Worm (Caenorhabditis elegans) whole organism, midembryonic: ENCODE results near the gene C17F4.2.

Experiments
- T22C8.4 ChIP-seq: fragments of 200-800 bp; sonication (Bioruptor generic); IDR thresholded peaks from 2 replicates; pipeline ENCODE4 v1.3.6; 2022; ENCODE audit warnings: missing genetic modification characterization, missing compliant biosample characterization
- cog-1 ChIP-seq: sonication (generic microtip); optimal IDR thresholded peaks from 2 replicates; lab custom pipeline; 2016; ENCODE audit warnings: missing genetic modification characterization, missing compliant biosample characterization
- flt-1 ChIP-seq: fragments of 200-800 bp; sonication (Bioruptor generic); IDR thresholded peaks from 2 replicates; pipeline ENCODE4 v1.3.6; 2022; ENCODE audit warnings: missing genetic modification characterization, missing compliant biosample characterization
- klf-2 ChIP-seq: fragments of 200-800 bp; sonication (Bioruptor generic); conservative IDR thresholded peaks from 2 replicates; pipeline ENCODE4 v1.3.6; 2022; ENCODE audit warnings: missing genetic modification reagents, missing genetic modification characterization, missing compliant biosample characterization
- med-1 ChIP-seq: sonication (generic microtip); optimal IDR thresholded peaks from 2 replicates; lab custom pipeline; 2017; ENCODE audit warnings: missing genetic modification characterization, mild to moderate bottlenecking, missing compliant biosample characterization, antibody characterized with exemption, missing genetic modification reagents; ENCODE audit not compliant: insufficient read depth
- ref-1 ChIP-seq: fragments of 200-800 bp; sonication (Bioruptor generic); conservative IDR thresholded peaks from 2 replicates; pipeline ENCODE4 v1.3.6; 2022; ENCODE audit warnings: missing genetic modification reagents, missing genetic modification characterization, missing compliant biosample characterization
- tab-1 ChIP-seq: fragments of 200-800 bp; sonication (Bioruptor generic); IDR thresholded peaks from 2 replicates; pipeline ENCODE4 v1.3.6; 2022; ENCODE audit warnings: missing genetic modification characterization, missing compliant biosample characterization
- ztf-23 ChIP-seq: fragments of 200-800 bp; sonication (Bioruptor generic); IDR thresholded peaks from 2 replicates; pipeline ENCODE4 v1.3.6; 2022; ENCODE audit warnings: missing genetic modification reagents, missing genetic modification characterization, missing compliant biosample characterization
- ztf-29 ChIP-seq: fragments of 200-800 bp; sonication (Bioruptor generic); IDR thresholded peaks from 2 replicates; pipeline ENCODE4 v1.3.6; 2022; ENCODE audit warnings: missing genetic modification reagents, missing genetic modification characterization, missing compliant biosample characterization

The C17F4.2 gene

DNA sequence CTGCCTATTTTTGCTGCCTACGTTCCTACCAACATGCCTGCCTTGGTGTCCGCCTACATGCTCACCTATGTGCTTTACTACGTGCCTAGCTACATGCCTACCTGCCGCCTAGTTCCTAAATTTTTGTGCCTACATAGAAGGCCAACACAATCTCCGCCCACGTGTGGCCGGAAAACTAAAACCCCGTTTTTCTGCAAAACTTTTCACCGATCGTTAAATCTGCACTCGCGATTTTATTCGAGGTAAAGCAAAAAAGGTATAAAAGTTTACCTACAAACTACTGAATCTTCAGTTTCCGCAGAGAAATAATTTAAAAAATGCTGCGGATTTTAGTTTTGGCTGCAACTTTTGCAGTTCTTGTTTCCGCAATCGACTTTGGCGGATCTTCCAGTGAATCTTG lies 938 bp downstream of the C17F4.2 start, which contains the start of gene clec-124:
Gene clec-124, plus strand, starts transcription at position 301 of the 400 bp plus-strand sequence.
- no peak for TF ChIP-seq flt-1 (GFP tag; lab: Robert Waterston, UW)
- no peak for TF ChIP-seq ref-1 (GFP tag; lab: Robert Waterston, UW)
- TF ChIP-seq T22C8.4, result no peak

ce11 chrII:3250195-3250594 lies 1.7 kb downstream of the C17F4.2 start:
- TF ChIP-seq ref-1 (GFP tag; lab: Robert Waterston, UW), result no peak
- no peak for TF ChIP-seq flt-1 (GFP tag; lab: Robert Waterston, UW)
- TF ChIP-seq T22C8.4, result no peak
- TF ChIP-seq klf-2, result no peak
- TF ChIP-seq tab-1 (GFP tag; lab: Robert Waterston, UW), result no peak
- TF ChIP-seq med-1 (GFP tag; lab: Kevin White, UChicago), result no peak
- no peak for TF ChIP-seq ztf-23 (GFP tag; lab: Robert Waterston, UW)
- TF ChIP-seq cog-1 (tag; lab: Kevin White, UChicago), result no peak
- TF ChIP-seq ztf-29 (GFP tag; lab: Robert Waterston, UW), result no peak

- TF ChIP-seq cog-1 (tag; lab: Kevin White, UChicago) (no peak), med-1 (GFP tag; lab: Kevin White, UChicago) (no peak)
Observed at ce11 chrII:3251782-3252181, 3.3 kb downstream of the C17F4.2 start.

ce11 chrII:3259254-3259653 lies 10.8 kb downstream of the C17F4.2 start, which contains the start of gene gcy-19:
gcy-19 (minus strand) TSS chrII:3259354.
- TF ChIP-seq T22C8.4 (no peak), ref-1 (GFP tag; lab: Robert Waterston, UW) (no peak), klf-2 (no peak), ztf-29 (GFP tag; lab: Robert Waterston, UW) (no peak), med-1 (GFP tag; lab: Kevin White, UChicago) (no peak), flt-1 (GFP tag; lab: Robert Waterston, UW) (no peak), ztf-23 (GFP tag; lab: Robert Waterston, UW) (no peak), tab-1 (GFP tag; lab: Robert Waterston, UW) (no peak), cog-1 (tag; lab: Kevin White, UChicago) (no peak)

- TF ChIP-seq tab-1 (GFP tag; lab: Robert Waterston, UW) (no peak), ztf-23 (GFP tag; lab: Robert Waterston, UW) (no peak), ref-1 (GFP tag; lab: Robert Waterston, UW) (no peak), ztf-29 (GFP tag; lab: Robert Waterston, UW) (no peak), med-1 (GFP tag; lab: Kevin White, UChicago) (no peak), cog-1 (tag; lab: Kevin White, UChicago) (no peak), flt-1 (GFP tag; lab: Robert Waterston, UW) (no peak), klf-2 (no peak), T22C8.4 (no peak)
Observed at ce11 chrII:3262504-3262903, 14.0 kb downstream of the C17F4.2 start, which contains the start of gene F02E11.2. F02E11.2 (plus strand) TSS chrII:3262804.

DNA sequence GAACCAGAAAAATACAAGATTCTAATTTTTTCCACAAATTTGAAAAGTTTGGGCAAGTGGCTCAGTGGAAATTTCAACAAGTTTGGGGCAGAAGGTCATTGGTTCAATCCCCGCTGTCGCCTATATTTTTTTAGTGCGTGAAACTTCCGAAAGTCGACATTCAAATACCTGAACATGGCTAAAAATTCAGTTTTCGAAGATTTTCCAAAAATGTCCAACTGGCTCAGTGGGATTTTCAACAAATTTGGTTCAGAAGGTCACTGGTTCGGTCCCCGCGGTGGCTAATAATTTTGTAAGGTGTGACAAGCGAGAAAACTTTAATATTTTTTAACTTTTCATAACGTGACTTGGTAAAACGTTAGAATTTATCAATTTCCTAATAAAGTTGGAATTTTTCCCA lies 16.2 kb downstream of the C17F4.2 start:
- TF ChIP-seq cog-1 (tag; lab: Kevin White, UChicago) (no peak), klf-2 (no peak), flt-1 (GFP tag; lab: Robert Waterston, UW) (no peak)

DNA sequence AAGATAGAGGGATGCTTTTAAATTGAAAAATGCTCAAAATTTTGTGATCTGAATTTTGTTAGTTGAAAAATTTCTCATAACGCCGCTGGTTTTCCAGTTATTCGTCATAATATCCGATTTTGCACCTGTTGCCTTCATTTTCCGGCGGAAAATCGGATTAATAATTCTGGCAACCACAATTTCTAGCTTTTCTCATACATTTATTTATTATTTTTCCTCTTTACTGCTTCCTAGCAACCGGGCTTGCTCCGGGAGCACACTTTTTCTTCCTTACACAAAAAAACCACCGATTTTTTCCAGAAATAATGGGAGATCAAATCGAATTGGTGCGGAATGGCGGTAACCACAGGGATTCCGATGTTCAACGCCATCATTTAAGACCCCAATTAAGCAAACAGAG lies 18.9 kb downstream of the C17F4.2 start, which contains the start of gene F02E11.7:
Gene F02E11.7, plus strand, starts transcription at position 301 of the 400 bp plus-strand sequence.
- TF ChIP-seq flt-1 (GFP tag; lab: Robert Waterston, UW) (no peak), ztf-29 (GFP tag; lab: Robert Waterston, UW) (no peak), klf-2 (no peak), med-1 (GFP tag; lab: Kevin White, UChicago) (no peak), ref-1 (GFP tag; lab: Robert Waterston, UW) (no peak), tab-1 (GFP tag; lab: Robert Waterston, UW) (no peak), T22C8.4 (no peak), ztf-23 (GFP tag; lab: Robert Waterston, UW) (no peak), cog-1 (tag; lab: Kevin White, UChicago) (no peak)

ce11 chrII:3267815-3268214 lies 19.3 kb downstream of the C17F4.2 start:
- TF ChIP-seq ref-1 (GFP tag; lab: Robert Waterston, UW) (0 out of 2 replicates have a peak, but pooled peaks have one; percentile 34), ztf-23 (GFP tag; lab: Robert Waterston, UW) (no peak), tab-1 (GFP tag; lab: Robert Waterston, UW) (peak; percentile 68), ztf-29 (GFP tag; lab: Robert Waterston, UW) (no peak), klf-2 (0 out of 2 replicates have a peak, but pooled peaks have one; percentile 6), T22C8.4 (peak; percentile 41), med-1 (GFP tag; lab: Kevin White, UChicago) (no peak), flt-1 (GFP tag; lab: Robert Waterston, UW) (peak; percentile 69), cog-1 (tag; lab: Kevin White, UChicago) (no peak)

DNA sequence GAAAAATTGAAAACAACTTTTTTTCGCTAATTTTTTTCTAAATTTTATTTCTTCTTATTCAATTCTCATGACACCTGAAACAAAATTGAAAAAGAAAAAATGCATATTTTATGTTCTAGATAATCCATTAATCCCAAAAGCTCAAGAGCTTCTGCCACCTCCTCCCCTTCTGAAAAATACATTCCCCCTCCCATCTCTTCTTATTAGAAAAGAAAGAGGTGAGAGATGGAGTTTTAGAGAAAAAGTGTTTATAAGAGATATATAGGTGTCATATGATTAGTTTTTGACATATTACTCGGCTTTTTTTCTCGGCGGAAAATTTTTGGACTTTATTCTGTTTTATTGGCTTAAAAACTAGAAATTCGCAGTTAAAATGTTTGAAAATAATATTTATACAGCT lies 22.1 kb downstream of the C17F4.2 start:
- TF ChIP-seq cog-1 (tag; lab: Kevin White, UChicago) (no peak), T22C8.4 (no peak), med-1 (GFP tag; lab: Kevin White, UChicago) (no peak), ref-1 (GFP tag; lab: Robert Waterston, UW) (no peak), tab-1 (GFP tag; lab: Robert Waterston, UW) (no peak), ztf-23 (GFP tag; lab: Robert Waterston, UW) (no peak), klf-2 (no peak), ztf-29 (GFP tag; lab: Robert Waterston, UW) (no peak), flt-1 (GFP tag; lab: Robert Waterston, UW) (no peak)

ce11 chrII:3274923-3275322 lies 26.5 kb downstream of the C17F4.2 start, which contains the start of gene F02E11.3:
F02E11.3 (minus strand) TSS chrII:3275023.
- TF ChIP-seq flt-1 (GFP tag; lab: Robert Waterston, UW) (no peak), cog-1 (tag; lab: Kevin White, UChicago) (no peak), T22C8.4 (no peak), ztf-29 (GFP tag; lab: Robert Waterston, UW) (no peak), ztf-23 (GFP tag; lab: Robert Waterston, UW) (no peak), ref-1 (GFP tag; lab: Robert Waterston, UW) (no peak), med-1 (GFP tag; lab: Kevin White, UChicago) (no peak), klf-2 (no peak), tab-1 (GFP tag; lab: Robert Waterston, UW) (no peak)
